Worm (Caenorhabditis elegans) whole organism, early embryonic: ENCODE measurements around the gene srh-89.

Experiments
- B0310.2 ChIP-seq: sonication (generic microtip); optimal IDR thresholded peaks from 2 replicates; lab custom pipeline; 2016; ENCODE audit warnings: mild to moderate bottlenecking, missing genetic modification characterization, missing compliant biosample characterization
- F13C5.2 ChIP-seq: sonication (generic microtip); optimal IDR thresholded peaks from 2 replicates; lab custom pipeline; 2017; ENCODE audit warnings: mild to moderate bottlenecking, missing genetic modification characterization, inconsistent platforms, missing compliant biosample characterization
- aly-1 ChIP-seq: sonication (generic microtip); optimal IDR thresholded peaks from 2 replicates; lab custom pipeline; 2016; ENCODE audit warnings: missing genetic modification characterization, missing compliant biosample characterization
- ama-1 ChIP-seq: fragments of 150-350 bp; optimal IDR thresholded peaks from 2 replicates; lab custom pipeline; 2014
- ceh-13 ChIP-seq: fragments of 200-800 bp; sonication (Bioruptor generic); optimal IDR thresholded peaks from 2 replicates; lab custom pipeline; 2018; ENCODE audit warnings: mild to moderate bottlenecking, missing genetic modification characterization, missing compliant biosample characterization
- ceh-36 ChIP-seq: sonication (generic microtip); optimal IDR thresholded peaks from 2 replicates; lab custom pipeline; 2016; ENCODE audit warnings: missing genetic modification characterization, inconsistent platforms, missing compliant biosample characterization
- ets-7 ChIP-seq: sonication (generic microtip); optimal IDR thresholded peaks from 2 replicates; lab custom pipeline; 2016; ENCODE audit warnings: missing genotype, missing genetic modification characterization, missing compliant biosample characterization
- flt-1 ChIP-seq: fragments of 200-800 bp; sonication (Bioruptor generic); IDR thresholded peaks from 2 replicates; pipeline ENCODE4 v1.3.6; 2022; ENCODE audit warnings: missing genetic modification characterization, missing compliant biosample characterization
- hmbx-1 ChIP-seq: sonication (generic microtip); optimal IDR thresholded peaks from 2 replicates; lab custom pipeline; 2016; ENCODE audit warnings: mild to moderate bottlenecking, missing genetic modification characterization, missing compliant biosample characterization
- hmg-4 ChIP-seq: fragments of 200-800 bp; sonication (Bioruptor generic); optimal IDR thresholded peaks from 2 replicates; lab custom pipeline; 2018; ENCODE audit warnings: mild to moderate bottlenecking, missing genetic modification characterization, missing compliant biosample characterization
- hnd-1 ChIP-seq: sonication (generic microtip); optimal IDR thresholded peaks from 2 replicates; lab custom pipeline; 2016; ENCODE audit warnings: missing genetic modification characterization, missing compliant biosample characterization
- pes-1 ChIP-seq: fragments of 200-800 bp; sonication (Bioruptor generic); IDR thresholded peaks from 2 replicates; pipeline ENCODE4 v1.3.6; 2022; ENCODE audit warnings: missing genetic modification reagents, missing genetic modification characterization, missing compliant biosample characterization
- scrt-1 ChIP-seq: fragments of 200-800 bp; sonication (Bioruptor generic); IDR thresholded peaks from 2 replicates; pipeline ENCODE4 v1.3.6; 2022; ENCODE audit warnings: missing genetic modification characterization, missing compliant biosample characterization
- sea-1 ChIP-seq: fragments of 200-800 bp; sonication (Bioruptor generic); conservative IDR thresholded peaks from 2 replicates; pipeline ENCODE4 v1.3.6; 2022; ENCODE audit warnings: missing genetic modification characterization, missing compliant biosample characterization
- tbx-11 ChIP-seq: fragments of 200-800 bp; sonication (Bioruptor generic); IDR thresholded peaks from 2 replicates; pipeline ENCODE4 v1.3.6; 2022; ENCODE audit warnings: missing genetic modification characterization, missing compliant biosample characterization
- tbx-37 ChIP-seq: fragments of 200-800 bp; sonication (Bioruptor generic); conservative IDR thresholded peaks from 2 replicates; pipeline ENCODE4 v1.3.6; 2022; ENCODE audit warnings: missing genetic modification reagents, missing genetic modification characterization, missing compliant biosample characterization
- tra-4 ChIP-seq: sonication (generic microtip); optimal IDR thresholded peaks from 2 replicates; lab custom pipeline; 2017; ENCODE audit warnings: missing genetic modification characterization, missing compliant biosample characterization

Gene srh-89

DNA sequence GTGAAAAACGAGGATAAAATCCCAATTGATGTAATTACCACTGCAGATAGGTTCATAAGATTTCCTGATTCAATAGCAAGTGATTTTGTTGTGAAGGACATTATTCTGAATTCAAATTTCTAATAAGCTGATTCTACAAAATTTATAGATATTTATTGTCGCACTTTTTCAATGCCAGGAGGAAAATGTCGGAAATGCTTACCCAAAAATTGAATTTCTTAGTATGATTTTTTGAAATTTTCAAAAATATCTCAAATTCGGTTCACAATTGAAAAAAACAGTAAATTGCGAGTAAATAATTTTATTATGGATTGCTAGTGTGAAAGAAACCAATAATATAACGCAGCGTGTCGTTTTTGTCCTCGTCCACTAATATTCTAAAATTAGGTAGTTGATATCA lies 28.3 kb upstream of the srh-89 start, which contains the start of gene srbc-10:
Gene srbc-10 (minus strand): TSS at position 101 of the 400 bp plus-strand sequence.
- TF ChIP-seq F13C5.2 = no peak
- no peak for TF ChIP-seq scrt-1 (GFP tag; lab: Robert Waterston, UW)
- TF ChIP-seq ama-1 (lab: Kevin White, UChicago) = no peak
- no peak for TF ChIP-seq tbx-37 (GFP tag; lab: Robert Waterston, UW)
- no peak for TF ChIP-seq ets-7 (tag; lab: Kevin White, UChicago)
- TF ChIP-seq ceh-36 = no peak
- no peak for TF ChIP-seq tbx-11 (GFP tag; lab: Robert Waterston, UW)
- TF ChIP-seq B0310.2 (tag; lab: Kevin White, UChicago) = no peak
- TF ChIP-seq hnd-1 = no peak

DNA sequence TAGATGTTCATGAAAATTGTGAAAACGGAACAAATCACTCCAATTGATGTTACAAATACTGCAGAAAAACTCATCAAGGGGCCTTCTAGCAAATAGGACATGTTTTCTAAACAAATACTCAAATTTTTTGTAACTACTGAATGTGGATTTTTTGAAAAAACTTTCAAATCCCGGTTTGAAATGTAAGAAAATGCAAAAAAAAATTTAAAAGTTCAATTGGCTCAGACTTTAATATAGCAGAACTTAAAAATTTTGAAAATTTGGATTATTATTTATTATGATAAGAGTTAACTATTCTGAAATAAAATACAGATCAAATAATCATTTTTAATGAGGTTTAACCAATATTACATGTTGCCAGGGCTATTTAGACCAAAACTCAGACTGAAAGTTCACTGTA lies 25.7 kb upstream of the srh-89 start, which contains the start of gene srbc-9:
Gene srbc-9 (minus strand): TSS at position 101 of the 400 bp plus-strand sequence.
- no peak for TF ChIP-seq tbx-11 (GFP tag; lab: Robert Waterston, UW)
- TF ChIP-seq tbx-37 (GFP tag; lab: Robert Waterston, UW) = no peak
- no peak for TF ChIP-seq F13C5.2
- no peak for TF ChIP-seq ama-1 (lab: Kevin White, UChicago)
- no peak for TF ChIP-seq ceh-36
- no peak for TF ChIP-seq hmg-4

DNA sequence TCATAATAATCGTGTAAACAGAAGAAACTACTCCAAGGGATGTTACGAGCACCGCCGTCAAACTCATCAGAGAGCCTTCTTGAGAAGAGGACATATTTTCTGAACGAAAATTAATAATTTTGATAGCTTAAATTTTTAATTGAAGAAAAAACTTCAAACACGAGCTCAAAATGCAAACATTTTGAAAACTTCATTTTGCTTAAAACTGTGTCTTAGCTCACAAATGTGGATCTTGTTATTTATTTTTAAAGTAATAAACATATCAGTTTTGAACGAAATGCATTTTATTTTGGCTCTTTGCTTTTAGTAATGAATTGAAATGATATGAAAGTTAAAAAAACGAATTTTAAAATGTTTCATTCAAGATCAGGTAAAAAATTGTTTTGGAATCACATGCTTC lies 22.9 kb upstream of the srh-89 start, which contains the start of gene srbc-7:
Gene srbc-7 (minus strand): TSS at position 101 of the 400 bp plus-strand sequence.
- TF ChIP-seq hmg-4 = no peak
- no peak for TF ChIP-seq tra-4 (tag; lab: Kevin White, UChicago)
- TF ChIP-seq ets-7 (tag; lab: Kevin White, UChicago) = no peak
- no peak for TF ChIP-seq ceh-36
- TF ChIP-seq tbx-11 (GFP tag; lab: Robert Waterston, UW) = no peak
- TF ChIP-seq tbx-37 (GFP tag; lab: Robert Waterston, UW) = no peak
- TF ChIP-seq pes-1 = no peak

DNA sequence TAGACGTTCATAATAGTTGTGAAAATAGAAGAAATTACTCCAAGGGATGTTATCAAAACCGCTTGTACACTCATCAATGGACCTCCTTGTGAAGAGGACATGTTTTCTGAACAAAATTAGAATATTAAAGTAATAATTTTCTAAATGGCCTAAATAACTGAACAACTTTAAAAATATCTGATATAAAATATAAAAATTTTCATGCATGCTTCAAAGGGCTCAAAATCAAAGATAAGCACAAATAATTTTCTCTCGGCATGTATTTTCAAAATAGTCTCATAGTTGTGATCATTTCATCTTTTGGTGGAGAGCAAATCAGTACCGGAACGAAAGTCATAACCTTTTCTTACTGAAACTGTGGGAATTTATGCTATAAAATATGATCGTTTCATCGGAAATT lies 20.4 kb upstream of the srh-89 start, which contains the start of gene srbc-8:
Gene srbc-8 (minus strand): TSS at position 101 of the 400 bp plus-strand sequence.
- TF ChIP-seq ets-7 (tag; lab: Kevin White, UChicago) = no peak
- TF ChIP-seq aly-1 (tag; lab: Kevin White, UChicago) = no peak
- no peak for TF ChIP-seq pes-1
- TF ChIP-seq scrt-1 (GFP tag; lab: Robert Waterston, UW) = no peak
- TF ChIP-seq hmbx-1 (tag; lab: Kevin White, UChicago) = no peak

DNA sequence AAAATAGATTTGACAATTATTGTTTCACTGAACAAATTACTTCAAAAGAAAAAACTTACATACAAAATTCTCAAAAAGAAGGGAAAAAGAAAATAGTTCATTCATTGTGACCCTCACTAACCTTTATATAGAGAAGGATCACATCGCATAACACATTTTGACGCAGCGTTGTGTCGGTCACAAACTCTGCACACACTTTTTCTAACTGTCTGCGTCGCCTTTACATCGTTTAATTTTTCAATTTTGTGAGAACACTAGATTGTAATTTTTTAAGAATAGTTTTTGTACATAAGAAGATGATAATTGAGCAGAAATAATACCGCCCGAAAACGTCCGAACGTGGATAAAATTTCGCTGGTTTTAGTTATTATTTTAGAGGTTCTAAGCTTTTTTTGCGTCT lies 16.4 kb upstream of the srh-89 start, which contains the start of gene C18B10.6:
Gene C18B10.6 (minus strand): TSS at position 101 of the 400 bp plus-strand sequence.
- no peak for TF ChIP-seq flt-1 (GFP tag; lab: Robert Waterston, UW)
- no peak for TF ChIP-seq hmbx-1 (tag; lab: Kevin White, UChicago)
- no peak for TF ChIP-seq ets-7 (tag; lab: Kevin White, UChicago)
- no peak for TF ChIP-seq tbx-37 (GFP tag; lab: Robert Waterston, UW)
- no peak for TF ChIP-seq B0310.2 (tag; lab: Kevin White, UChicago)
- no peak for TF ChIP-seq tra-4 (tag; lab: Kevin White, UChicago)
- TF ChIP-seq ceh-13 (GFP tag; lab: Kevin White, UChicago) = no peak
- TF ChIP-seq ceh-36 = no peak
- TF ChIP-seq ama-1 (lab: Kevin White, UChicago) = no peak
- TF ChIP-seq sea-1 = no peak
- TF ChIP-seq hnd-1 = no peak

DNA sequence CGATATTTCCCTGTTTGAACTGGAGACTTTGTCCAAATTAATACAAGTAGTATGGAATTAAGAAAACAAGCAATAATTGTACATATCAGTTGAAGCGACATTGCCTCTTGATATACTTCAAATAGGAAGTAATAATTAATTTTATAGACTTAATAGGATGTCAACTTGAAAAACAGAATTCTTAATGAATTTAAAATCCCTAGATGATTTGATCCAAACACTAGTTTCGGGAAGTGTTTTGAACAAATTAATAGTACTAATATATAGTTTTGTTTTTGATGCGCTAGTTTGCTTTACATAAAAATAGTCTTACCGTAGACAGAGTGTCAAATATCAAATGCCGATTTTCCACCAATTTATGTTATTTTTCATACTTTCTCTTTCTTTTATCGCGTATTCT lies 13.8 kb upstream of the srh-89 start, which contains the start of gene str-190:
Gene str-190 (minus strand): TSS at position 101 of the 400 bp plus-strand sequence.
- TF ChIP-seq tra-4 (tag; lab: Kevin White, UChicago) (no peak), hmg-4 (no peak), ceh-36 (no peak), tbx-11 (GFP tag; lab: Robert Waterston, UW) (no peak), tbx-37 (GFP tag; lab: Robert Waterston, UW) (no peak), sea-1 (no peak), flt-1 (GFP tag; lab: Robert Waterston, UW) (no peak)

DNA sequence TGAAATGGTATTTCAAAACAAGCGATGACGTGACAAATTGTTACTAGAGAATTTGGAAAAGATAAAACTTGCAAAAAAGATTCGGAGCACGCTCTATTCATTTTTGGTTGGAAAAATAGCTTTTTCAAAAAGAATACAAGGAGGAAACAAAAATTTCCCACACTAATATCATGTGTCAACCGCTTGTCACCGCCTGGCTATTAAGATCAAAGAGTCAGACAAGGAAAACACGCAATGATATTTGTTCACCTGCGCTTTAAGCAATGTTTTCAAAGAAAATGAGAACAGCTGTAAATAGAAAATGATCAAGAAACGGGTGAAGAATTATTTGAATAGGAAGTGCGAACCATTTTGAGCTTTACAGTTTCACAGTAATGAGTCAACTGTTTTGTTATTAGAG lies 12.2 kb upstream of the srh-89 start, which contains the start of gene srh-125:
Gene srh-125 (minus strand): TSS at position 101 of the 400 bp plus-strand sequence.
- no peak for TF ChIP-seq tbx-11 (GFP tag; lab: Robert Waterston, UW)
- no peak for TF ChIP-seq ceh-36
- TF ChIP-seq tra-4 (tag; lab: Kevin White, UChicago) = no peak
- TF ChIP-seq B0310.2 (tag; lab: Kevin White, UChicago) = no peak
- TF ChIP-seq F13C5.2 = no peak
- TF ChIP-seq pes-1 = no peak
- no peak for TF ChIP-seq ceh-13 (GFP tag; lab: Kevin White, UChicago)
- TF ChIP-seq ama-1 (lab: Kevin White, UChicago) = no peak
- no peak for TF ChIP-seq hmbx-1 (tag; lab: Kevin White, UChicago)
- TF ChIP-seq scrt-1 (GFP tag; lab: Robert Waterston, UW) = no peak

DNA sequence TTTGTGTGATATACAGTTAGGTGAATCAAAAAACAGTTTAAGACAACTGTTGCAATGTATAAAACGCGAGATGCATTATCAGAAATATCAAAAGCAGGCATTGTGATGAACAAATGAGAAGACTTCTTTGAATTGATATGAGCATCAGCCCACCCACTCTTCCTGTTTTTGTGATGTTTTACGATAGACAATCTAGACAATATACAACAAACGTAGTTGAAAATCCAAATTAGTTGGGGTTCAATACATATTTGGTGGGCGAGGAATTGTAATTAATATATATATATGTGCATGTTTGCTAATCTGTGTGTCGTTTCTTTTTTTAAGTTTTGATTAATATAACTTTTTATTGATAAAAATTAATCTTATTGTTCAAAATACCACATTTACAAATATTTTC lies 8.2 kb upstream of the srh-89 start, which contains the start of gene str-28:
Gene str-28 (minus strand): TSS at position 101 of the 400 bp plus-strand sequence.
- TF ChIP-seq hmg-4 = no peak

DNA sequence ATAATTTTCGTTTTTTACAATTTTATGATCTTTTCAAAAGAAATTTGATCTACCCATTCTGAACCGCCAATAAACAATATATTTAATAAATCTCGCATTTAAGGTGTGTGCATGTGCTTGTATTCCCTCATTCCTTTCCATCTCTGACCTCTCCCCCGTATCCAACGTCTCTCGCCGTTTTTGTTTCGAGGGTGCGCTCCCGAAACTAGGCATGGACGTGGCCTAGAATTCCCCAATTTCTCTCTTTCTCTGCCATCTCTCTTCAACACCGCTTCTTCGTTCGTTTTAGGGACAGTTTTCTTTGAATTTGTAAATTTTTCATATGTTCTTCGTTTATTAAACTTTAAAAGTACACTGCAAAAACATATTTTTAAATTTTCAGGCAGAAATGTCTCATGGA lies 913 bp upstream of the srh-89 start, which contains the start of gene F25E5.1:
Gene F25E5.1 (plus strand): TSS at position 376 of the 400 bp plus-strand sequence.
- TF ChIP-seq hnd-1 (no peak), ama-1 (lab: Kevin White, UChicago) (no peak), hmg-4 (no peak), tbx-37 (GFP tag; lab: Robert Waterston, UW) (peak; percentile 62; the same call in 1 of the 2 replicates), tra-4 (tag; lab: Kevin White, UChicago) (no peak), hmbx-1 (tag; lab: Kevin White, UChicago) (no peak), sea-1 (no peak), aly-1 (tag; lab: Kevin White, UChicago) (peak; percentile 3), F13C5.2 (peak; percentile 47)
